Fruit fly (Drosophila melanogaster): ENCODE results near the gene ergic53.

Gene ergic53

dm6 chr3L:8546355-8546771 is 11.6 kb downstream of the ergic53 start (continued):
- TF ChIP-seq zf30C (GFP tag; optimal IDR thresholded peaks at IDR 0.05), result no peak
- TF ChIP-seq chif (GFP tag; optimal IDR thresholded peaks at IDR 0.05), result no peak
- TF ChIP-seq nau (GFP tag; optimal IDR thresholded peaks at IDR 0.05), result no peak
- no peak for TF ChIP-seq CG12155 (GFP tag; optimal IDR thresholded peaks at IDR 0.05)
- no peak for TF ChIP-seq Elba2 (GFP tag; optimal IDR thresholded peaks at IDR 0.05)
- TF ChIP-seq HLHmδ (GFP tag; optimal IDR thresholded peaks at IDR 0.05), result no peak
- TF ChIP-seq CG7357 (GFP tag; IDR thresholded peaks at IDR 0.05), result no peak
- TF ChIP-seq gcm2 (GFP tag; optimal IDR thresholded peaks at IDR 0.05), result no peak
- TF ChIP-seq usp (GFP tag; optimal IDR thresholded peaks at IDR 0.05), result no peak
- TF ChIP-seq CG11723 (GFP tag; optimal IDR thresholded peaks at IDR 0.05), result no peak
- TF ChIP-seq stwl (tag; optimal IDR thresholded peaks at IDR 0.05), result no peak
- no peak for TF ChIP-seq CG7928 (GFP tag; optimal IDR thresholded peaks at IDR 0.05)
- no peak for TF ChIP-seq CG1832 (GFP tag; optimal IDR thresholded peaks at IDR 0.05)
- TF ChIP-seq lilli (GFP tag; optimal IDR thresholded peaks at IDR 0.05), result no peak
- 0 out of 2 replicates have a peak, but pooled peaks have one; percentile 16 for TF ChIP-seq CG10321 (GFP tag; IDR thresholded peaks at IDR 0.05)
- TF ChIP-seq tin (GFP tag; optimal IDR thresholded peaks at IDR 0.05), result no peak
- TF ChIP-seq CG8359 (GFP tag; optimal IDR thresholded peaks at IDR 0.05; ENCODE audit: borderline replicate concordance), result no peak
- no peak; the same call in 2 of the 3 replicates for TF ChIP-seq row (GFP tag; IDR thresholded peaks at IDR 0.05)
- TF ChIP-seq Hr78 (GFP tag; optimal IDR thresholded peaks at IDR 0.05), result no peak
- TF ChIP-seq Sin3A (optimal IDR thresholded peaks at IDR 0.05), result no peak
- peak; percentile 37 for TF ChIP-seq CHES-1-like (GFP tag; optimal IDR thresholded peaks at IDR 0.05)
- no peak for TF ChIP-seq CG16813 (GFP tag; IDR thresholded peaks at IDR 0.05; ENCODE audit: partially characterized antibody)
- no peak for TF ChIP-seq CG11456 (GFP tag; IDR thresholded peaks at IDR 0.05)
- no peak for TF ChIP-seq HmgD (GFP tag; optimal IDR thresholded peaks at IDR 0.05)
- TF ChIP-seq CG9797 (GFP tag; optimal IDR thresholded peaks at IDR 0.05), result no peak
- no peak for TF ChIP-seq en (GFP tag; optimal IDR thresholded peaks at IDR 0.05)
- no peak for TF ChIP-seq CG1233 (GFP tag; optimal IDR thresholded peaks at IDR 0.05)
- no peak for TF ChIP-seq Myb (GFP tag; optimal IDR thresholded peaks at IDR 0.05)
- no peak for TF ChIP-seq CG14710 (tag; optimal IDR thresholded peaks at IDR 0.05)
- TF ChIP-seq hth (optimal IDR thresholded peaks at IDR 0.05), result no peak
- TF ChIP-seq inv (GFP tag; IDR thresholded peaks at IDR 0.05; ENCODE audit: partially characterized antibody), result no peak
- no peak for TF ChIP-seq mam (GFP tag; optimal IDR thresholded peaks at IDR 0.05)
- TF ChIP-seq vfl (GFP tag; optimal IDR thresholded peaks at IDR 0.05), result no peak
- TF ChIP-seq ATbp (GFP tag; optimal IDR thresholded peaks at IDR 0.05), result no peak
- TF ChIP-seq lab (GFP tag; optimal IDR thresholded peaks at IDR 0.05), result peak; percentile 28
- TF ChIP-seq amos (GFP tag; IDR thresholded peaks at IDR 0.05; ENCODE audit: partially characterized antibody), result no peak; the same call in 1 of the 2 replicates
- peak; percentile 53 for TF ChIP-seq HmgZ (tag; optimal IDR thresholded peaks at IDR 0.05)
- no peak for TF ChIP-seq salm (tag; optimal IDR thresholded peaks at IDR 0.05)
- TF ChIP-seq CG10267 (tag; optimal IDR thresholded peaks at IDR 0.05), result no peak
- TF ChIP-seq Poxn (GFP tag; IDR thresholded peaks at IDR 0.05), result no peak
- no peak for TF ChIP-seq grn (GFP tag; optimal IDR thresholded peaks at IDR 0.05)
- TF ChIP-seq gsb (GFP tag; IDR thresholded peaks at IDR 0.05), result peak; percentile 25; the same call in 1 of the 2 replicates
- no peak for TF ChIP-seq pb (GFP tag; optimal IDR thresholded peaks at IDR 0.05)
- no peak; the same call in 1 of the 2 replicates for TF ChIP-seq CG1024 (GFP tag; IDR thresholded peaks at IDR 0.05)
- no peak for TF ChIP-seq CG9609 (GFP tag; optimal IDR thresholded peaks at IDR 0.05)
- TF ChIP-seq CG15514 (GFP tag; optimal IDR thresholded peaks at IDR 0.05), result peak; percentile 62
- no peak for TF ChIP-seq ara (GFP tag; IDR thresholded peaks at IDR 0.05)
- TF ChIP-seq E2f2 (GFP tag; IDR thresholded peaks at IDR 0.05), result no peak
- no peak for TF ChIP-seq CG10462 (GFP tag; optimal IDR thresholded peaks at IDR 0.05)
- TF ChIP-seq Doc2 (GFP tag; IDR thresholded peaks at IDR 0.05), result no peak
- TF ChIP-seq da (GFP tag; optimal IDR thresholded peaks at IDR 0.05), result no peak
- TF ChIP-seq CG12391 (tag; optimal IDR thresholded peaks at IDR 0.05), result no peak

Measured in whole organism, embryonic.